Worm (Caenorhabditis elegans) whole organism, young adult: ENCODE results near the gene T10B5.7.

ENCODE experiments used
- B0019.2 ChIP-seq: fragments of 200-800 bp; sonication (Bioruptor generic); conservative IDR thresholded peaks from 2 replicates; pipeline ENCODE4 v1.3.6; 2022; ENCODE audit warnings: missing genetic modification reagents, missing genetic modification characterization, missing compliant biosample characterization
- B0336.3 ChIP-seq: fragments of 200-800 bp; sonication (Bioruptor generic); IDR thresholded peaks from 2 replicates; pipeline ENCODE4 v1.3.6; 2022; ENCODE audit warnings: missing genetic modification characterization, missing compliant biosample characterization
- C17E4.6 ChIP-seq: fragments of 200-800 bp; sonication (Bioruptor generic); IDR thresholded peaks from 2 replicates; pipeline ENCODE4 v1.3.6; 2022; ENCODE audit warnings: missing genetic modification reagents, missing genetic modification characterization, missing compliant biosample characterization
- D2030.7 ChIP-seq: fragments of 200-800 bp; sonication (Bioruptor generic); IDR thresholded peaks from 2 replicates; pipeline ENCODE4 v1.3.6; 2022; ENCODE audit warnings: missing genetic modification reagents, missing genetic modification characterization, missing compliant biosample characterization
- F33H1.4 ChIP-seq: fragments of 200-800 bp; sonication (Bioruptor generic); IDR thresholded peaks from 2 replicates; pipeline ENCODE4 v1.3.6; 2022; ENCODE audit warnings: missing genetic modification reagents, missing genetic modification characterization, missing compliant biosample characterization
- F49E8.2 ChIP-seq: sonication (generic microtip); optimal IDR thresholded peaks from 3 replicates; lab custom pipeline; 2017; ENCODE audit warnings: missing genetic modification characterization, mild to moderate bottlenecking, missing compliant biosample characterization, antibody characterized with exemption, moderate library complexity; ENCODE audit not compliant: insufficient read depth
- Y53G8AR.9 ChIP-seq: fragments of 200-800 bp; sonication (Bioruptor generic); conservative IDR thresholded peaks from 2 replicates; pipeline ENCODE4 v1.3.6; 2022; ENCODE audit warnings: missing genetic modification reagents, missing genetic modification characterization, missing compliant biosample characterization
- Y79H2A.3 ChIP-seq: fragments of 200-800 bp; sonication (Bioruptor generic); conservative IDR thresholded peaks from 2 replicates; pipeline ENCODE4 v1.3.6; 2022; ENCODE audit warnings: missing genetic modification reagents, missing genetic modification characterization, missing compliant biosample characterization
- Y95B8A.8 ChIP-seq: fragments of 200-800 bp; sonication (Bioruptor generic); IDR thresholded peaks from 2 replicates; pipeline ENCODE4 v1.3.6; 2022; ENCODE audit warnings: missing genetic modification reagents, missing genetic modification characterization, missing compliant biosample characterization
- ZK185.1 ChIP-seq: sonication (generic microtip); optimal IDR thresholded peaks from 2 replicates; lab custom pipeline; 2016; ENCODE audit warnings: mild to moderate bottlenecking, missing genetic modification characterization, missing compliant biosample characterization; ENCODE audit not compliant: poor library complexity, severe bottlenecking
- aptf-3 ChIP-seq: fragments of 200-800 bp; sonication (Bioruptor generic); IDR thresholded peaks from 2 replicates; pipeline ENCODE4 v1.3.6; 2022; ENCODE audit warnings: missing genetic modification characterization, missing compliant biosample characterization
- athp-1 ChIP-seq: sonication (generic microtip); optimal IDR thresholded peaks from 2 replicates; lab custom pipeline; 2017; ENCODE audit warnings: mild to moderate bottlenecking, missing genetic modification characterization, missing compliant biosample characterization
- attf-6 ChIP-seq: fragments of 200-800 bp; sonication (Bioruptor generic); IDR thresholded peaks from 2 replicates; pipeline ENCODE4 v1.3.6; 2022; ENCODE audit warnings: missing genetic modification reagents, missing genetic modification characterization, missing compliant biosample characterization
- ccch-3 ChIP-seq: fragments of 200-800 bp; sonication (Bioruptor generic); optimal IDR thresholded peaks from 2 replicates; lab custom pipeline; 2018; ENCODE audit warnings: mild to moderate bottlenecking, missing genetic modification characterization, missing compliant biosample characterization
- ceh-100 ChIP-seq: fragments of 200-800 bp; sonication (Bioruptor generic); IDR thresholded peaks from 2 replicates; pipeline ENCODE4 v1.3.6; 2022; ENCODE audit warnings: missing genetic modification reagents, missing genetic modification characterization, missing compliant biosample characterization
- ceh-91 ChIP-seq: fragments of 200-800 bp; sonication (Bioruptor generic); IDR thresholded peaks from 2 replicates; pipeline ENCODE4 v1.3.6; 2022; ENCODE audit warnings: missing genetic modification reagents, missing genetic modification characterization, missing compliant biosample characterization
- die-1 ChIP-seq: sonication (generic microtip); optimal IDR thresholded peaks from 2 replicates; lab custom pipeline; 2016; ENCODE audit warnings: missing genotype, mild to moderate bottlenecking, missing genetic modification characterization, missing compliant biosample characterization
- dox-1 ChIP-seq: fragments of 200-800 bp; sonication (Bioruptor generic); IDR thresholded peaks from 2 replicates; pipeline ENCODE4 v1.3.6; 2022; ENCODE audit warnings: missing genetic modification reagents, missing genetic modification characterization, missing compliant biosample characterization
- dpl-1 ChIP-seq: fragments of 150-350 bp; optimal IDR thresholded peaks from 2 replicates; lab custom pipeline; 2014; ENCODE audit warnings: missing biosample characterization, missing genetic modification reagents, missing genetic modification characterization
- efl-1 ChIP-seq: fragments of 150-350 bp; optimal IDR thresholded peaks from 2 replicates; lab custom pipeline; 2014; ENCODE audit warnings: missing biosample characterization, missing genetic modification reagents, missing genetic modification characterization
- egl-18 ChIP-seq: fragments of 200-800 bp; sonication (Bioruptor generic); IDR thresholded peaks from 2 replicates; pipeline ENCODE4 v1.3.6; 2022; ENCODE audit warnings: missing genetic modification reagents, missing genetic modification characterization, missing compliant biosample characterization
- ekl-4 ChIP-seq: fragments of 200-800 bp; sonication (Bioruptor generic); IDR thresholded peaks from 2 replicates; pipeline ENCODE4 v1.3.6; 2022; ENCODE audit warnings: missing genetic modification reagents, missing genetic modification characterization, missing compliant biosample characterization
- ets-4 ChIP-seq: fragments of 200-800 bp; sonication (Bioruptor generic); optimal IDR thresholded peaks from 2 replicates; lab custom pipeline; 2018; ENCODE audit warnings: mild to moderate bottlenecking, missing genetic modification characterization, missing compliant biosample characterization
- hmg-1.2 ChIP-seq: fragments of 200-800 bp; sonication (Bioruptor generic); IDR thresholded peaks from 2 replicates; pipeline ENCODE4 v1.3.6; 2022; ENCODE audit warnings: missing genetic modification reagents, missing genetic modification characterization, missing compliant biosample characterization
- hsf-1 ChIP-seq: fragments of 200-800 bp; sonication (Bioruptor generic); IDR thresholded peaks from 2 replicates; pipeline ENCODE4 v1.3.6; 2022; ENCODE audit warnings: missing genetic modification reagents, missing genetic modification characterization, missing compliant biosample characterization
- let-526 ChIP-seq: fragments of 200-800 bp; sonication (Bioruptor generic); IDR thresholded peaks from 2 replicates; pipeline ENCODE4 v1.3.6; 2022; ENCODE audit warnings: missing genetic modification reagents, missing genetic modification characterization, missing compliant biosample characterization
- lin-26 ChIP-seq: fragments of 200-800 bp; sonication (Bioruptor generic); IDR thresholded peaks from 2 replicates; pipeline ENCODE4 v1.3.6; 2022; ENCODE audit warnings: missing genetic modification reagents, missing genetic modification characterization, missing compliant biosample characterization
- lin-35 ChIP-seq, 3 experiments: fragments of 150-350 bp in 2 of 3; sonication (generic microtip) in 1 of 3; optimal IDR thresholded peaks; 2 replicates each; lab custom pipeline; 2014 to 2018; ENCODE audit warnings: missing biosample characterization in 3 of 3, missing genetic modification characterization in 3 of 3, missing genetic modification reagents in 3 of 3
- lin-54 ChIP-seq: fragments of 200-800 bp; sonication (Bioruptor generic); optimal IDR thresholded peaks from 2 replicates; lab custom pipeline; 2018; ENCODE audit warnings: mild to moderate bottlenecking, missing genetic modification characterization, missing compliant biosample characterization
- madf-3 ChIP-seq: fragments of 200-800 bp; sonication (Bioruptor generic); IDR thresholded peaks from 2 replicates; pipeline ENCODE4 v1.3.6; 2022; ENCODE audit warnings: missing genetic modification reagents, missing genetic modification characterization, missing compliant biosample characterization
- madf-6 ChIP-seq: fragments of 200-800 bp; sonication (Bioruptor generic); IDR thresholded peaks from 2 replicates; pipeline ENCODE4 v1.3.6; 2022; ENCODE audit warnings: missing genetic modification reagents, missing genetic modification characterization, missing compliant biosample characterization
- madf-8 ChIP-seq: fragments of 200-800 bp; sonication (Bioruptor generic); conservative IDR thresholded peaks from 2 replicates; pipeline ENCODE4 v1.3.6; 2022; ENCODE audit warnings: missing genetic modification reagents, missing genetic modification characterization, missing compliant biosample characterization
- mcd-1 ChIP-seq: fragments of 200-800 bp; sonication (Bioruptor generic); IDR thresholded peaks from 2 replicates; pipeline ENCODE4 v1.3.6; 2022; ENCODE audit warnings: missing genetic modification reagents, missing genetic modification characterization, missing compliant biosample characterization
- nhr-27 ChIP-seq: fragments of 200-800 bp; sonication (Bioruptor generic); optimal IDR thresholded peaks from 2 replicates; lab custom pipeline; 2018; ENCODE audit warnings: mild to moderate bottlenecking, missing genetic modification characterization, moderate library complexity, missing compliant biosample characterization
- pha-4 ChIP-seq: fragments of 150-350 bp; sonication (generic microtip); optimal IDR thresholded peaks from 2 replicates; lab custom pipeline; 2014; ENCODE audit warnings: missing biosample characterization, missing genetic modification reagents, missing genetic modification characterization
- rec-8 ChIP-seq, 2 experiments: sonication (generic microtip); optimal IDR thresholded peaks; 2 replicates each; lab custom pipeline; 2016; ENCODE audit warnings: mild to moderate bottlenecking in 2 of 2, missing genetic modification characterization in 2 of 2, missing genetic modification reagents in 2 of 2, missing genotype in 2 of 2, missing biosample characterization in 1 of 2, missing compliant biosample characterization in 1 of 2, moderate library complexity in 1 of 2
- sea-2 ChIP-seq: fragments of 200-800 bp; sonication (Bioruptor generic); IDR thresholded peaks from 2 replicates; pipeline ENCODE4 v1.3.6; 2022; ENCODE audit warnings: missing genetic modification characterization, missing compliant biosample characterization
- snpc-4 ChIP-seq, 5 experiments: fragments of 150-350 bp in 1 of 5; sonication (generic microtip) in 4 of 5; optimal IDR thresholded peaks; 2 replicates each; lab custom pipeline; 2014 to 2018; ENCODE audit warnings: missing genetic modification characterization in 5 of 5, missing biosample characterization in 3 of 5, antibody characterized with exemption in 2 of 5, mild to moderate bottlenecking in 2 of 5, missing compliant biosample characterization in 2 of 5, missing genotype in 2 of 5, moderate library complexity in 2 of 5, missing genetic modification reagents in 1 of 5
- sptf-2 ChIP-seq: fragments of 200-800 bp; sonication (Bioruptor generic); optimal IDR thresholded peaks from 2 replicates; lab custom pipeline; 2018; ENCODE audit warnings: mild to moderate bottlenecking, missing genetic modification characterization, missing compliant biosample characterization
- tbp1 ChIP-seq: fragments of 200-800 bp; sonication (Bioruptor generic); optimal IDR thresholded peaks from 2 replicates; lab custom pipeline; 2018; ENCODE audit warnings: mild to moderate bottlenecking, missing genetic modification characterization, missing compliant biosample characterization
- tlf-1 ChIP-seq: fragments of 200-800 bp; sonication (Bioruptor generic); optimal IDR thresholded peaks from 2 replicates; lab custom pipeline; 2018; ENCODE audit warnings: mild to moderate bottlenecking, missing genetic modification characterization, missing compliant biosample characterization
- unc-130 ChIP-seq: sonication (generic microtip); optimal IDR thresholded peaks from 2 replicates; lab custom pipeline; 2016; ENCODE audit warnings: missing genetic modification reagents, missing genetic modification characterization, missing compliant biosample characterization
- xnd-1 ChIP-seq: sonication (generic microtip); optimal IDR thresholded peaks from 2 replicates; lab custom pipeline; 2016; ENCODE audit warnings: missing genotype, missing genetic modification reagents, missing genetic modification characterization, missing compliant biosample characterization
- ztf-18 ChIP-seq: sonication (generic microtip); optimal IDR thresholded peaks from 2 replicates; lab custom pipeline; 2016; ENCODE audit warnings: missing genotype, mild to moderate bottlenecking, missing genetic modification characterization, missing compliant biosample characterization
- ztf-25 ChIP-seq: fragments of 200-800 bp; sonication (Bioruptor generic); IDR thresholded peaks from 2 replicates; pipeline ENCODE4 v1.3.6; 2022; ENCODE audit warnings: missing genetic modification reagents, missing genetic modification characterization, missing compliant biosample characterization
- ztf-28 ChIP-seq: fragments of 200-800 bp; sonication (Bioruptor generic); IDR thresholded peaks from 2 replicates; pipeline ENCODE4 v1.3.6; 2022; ENCODE audit warnings: missing genetic modification reagents, missing genetic modification characterization, missing compliant biosample characterization
- ztf-6 ChIP-seq: fragments of 200-800 bp; sonication (Bioruptor generic); IDR thresholded peaks from 2 replicates; pipeline ENCODE4 v1.3.6; 2022; ENCODE audit warnings: missing genetic modification reagents, missing genetic modification characterization, missing compliant biosample characterization

The T10B5.7 gene

ce11 chrV:1870515-1870940, 24.5 kb downstream of the T10B5.7 start:
- TF ChIP-seq B0336.3 (peak; percentile 65), tlf-1 (GFP tag; lab: Kevin White, UChicago) (no peak), unc-130 (GFP tag; lab: Kevin White, UChicago) (peak; percentile 39), die-1 (no peak), madf-6 (peak; percentile 70), rec-8 (tag; optimal IDR thresholded peaks at IDR 0.05; lab: Kevin White, UChicago) (no peak), nhr-27 (no peak), attf-6 (GFP tag; lab: Robert Waterston, UW) (peak; percentile 34; the same call in 1 of the 2 replicates), ceh-100 (GFP tag; lab: Robert Waterston, UW) (peak; percentile 88), snpc-4 (GFP tag; optimal IDR thresholded peaks at IDR 0.05; lab: Kevin White, UChicago) (no peak), snpc-4 (tag; optimal IDR thresholded peaks at IDR 0.05; lab: Kevin White, UChicago) (peak in 2 of 4 experiments; percentile 2 to 9), dpl-1 (GFP tag; lab: Kevin White, UChicago) (peak; percentile 27), Y79H2A.3 (peak; percentile 43; the same call in 1 of the 2 replicates), athp-1 (tag; lab: Kevin White, UChicago) (no peak), lin-54 (GFP tag; lab: Kevin White, UChicago) (peak; percentile 38), ets-4 (GFP tag; lab: Kevin White, UChicago) (no peak), F49E8.2 (peak; percentile 54), sptf-2 (GFP tag; lab: Kevin White, UChicago) (peak; percentile 34), sea-2 (GFP tag; lab: Robert Waterston, UW) (no peak), Y53G8AR.9 (GFP tag; lab: Robert Waterston, UW) (peak; percentile 67; the same call in 1 of the 2 replicates), pha-4 (no peak), madf-3 (GFP tag; lab: Robert Waterston, UW) (peak; percentile 60; the same call in 1 of the 2 replicates), ccch-3 (GFP tag; lab: Kevin White, UChicago) (no peak), ztf-28 (GFP tag; lab: Robert Waterston, UW) (peak; percentile 79; the same call in 1 of the 2 replicates), ztf-6 (GFP tag; lab: Robert Waterston, UW) (no peak), egl-18 (GFP tag; lab: Robert Waterston, UW) (no peak), xnd-1 (peak; percentile 46), C17E4.6 (GFP tag; lab: Robert Waterston, UW) (peak; percentile 63; the same call in 1 of the 2 replicates), B0019.2 (peak; percentile 48; the same call in 1 of the 2 replicates), ceh-91 (GFP tag; lab: Robert Waterston, UW) (peak; percentile 78), madf-8 (GFP tag; lab: Robert Waterston, UW) (peak; percentile 25; the same call in 1 of the 2 replicates), mcd-1 (peak; percentile 25; the same call in 1 of the 2 replicates), ztf-25 (GFP tag; lab: Robert Waterston, UW) (peak; percentile 19; the same call in 1 of the 2 replicates), lin-35 (GFP tag; optimal IDR thresholded peaks at IDR 0.05; lab: Kevin White, UChicago) (no peak), hsf-1 (peak; percentile 59; the same call in 1 of the 2 replicates), aptf-3 (GFP tag; lab: Robert Waterston, UW) (0 out of 2 replicates have a peak, but pooled peaks have one; percentile 54), ztf-18 (tag; lab: Kevin White, UChicago) (peak; percentile 86), D2030.7 (GFP tag; lab: Robert Waterston, UW) (peak; percentile 82), efl-1 (GFP tag; lab: Kevin White, UChicago) (peak; percentile 51), tbp1 (peak; percentile 29), dox-1 (GFP tag; lab: Robert Waterston, UW) (peak; percentile 74), ZK185.1 (tag; lab: Kevin White, UChicago) (no peak), let-526 (GFP tag; lab: Robert Waterston, UW) (no peak), ekl-4 (peak; percentile 59; the same call in 1 of the 2 replicates), Y95B8A.8 (GFP tag; lab: Robert Waterston, UW) (0 out of 2 replicates have a peak, but pooled peaks have one; percentile 52), hmg-1.2 (GFP tag; lab: Robert Waterston, UW) (peak; percentile 12), lin-26 (GFP tag; lab: Robert Waterston, UW) (no peak), F33H1.4 (GFP tag; lab: Robert Waterston, UW) (peak; percentile 74)
